Worm (Caenorhabditis elegans) whole organism, L1 larva: ENCODE data around the gene T04H1.5.

Experiments used
- C04F5.9 ChIP-seq: sonication (generic microtip); optimal IDR thresholded peaks from 2 replicates; lab custom pipeline; 2016; ENCODE audit warnings: missing genetic modification characterization, missing compliant biosample characterization
- F16B12.6 ChIP-seq: fragments of 150-350 bp; optimal IDR thresholded peaks from 2 replicates; lab custom pipeline; 2014; ENCODE audit warnings: missing biosample characterization, missing genetic modification characterization
- aha-1 ChIP-seq: fragments of 150-350 bp; optimal IDR thresholded peaks from 2 replicates; lab custom pipeline; 2014; ENCODE audit warnings: missing biosample characterization, missing genetic modification characterization
- alr-1 ChIP-seq: fragments of 200-800 bp; sonication (Bioruptor generic); optimal IDR thresholded peaks from 2 replicates; lab custom pipeline; 2018; ENCODE audit warnings: borderline replicate concordance, mild to moderate bottlenecking, missing genetic modification characterization, missing compliant biosample characterization
- aly-2 ChIP-seq: fragments of 150-350 bp; optimal IDR thresholded peaks from 2 replicates; lab custom pipeline; 2014; ENCODE audit warnings: missing biosample characterization, missing genetic modification characterization
- ama-1 ChIP-seq: fragments of 150-350 bp; optimal IDR thresholded peaks from 2 replicates; lab custom pipeline; 2014
- blmp-1 ChIP-seq: fragments of 150-350 bp; optimal IDR thresholded peaks from 2 replicates; lab custom pipeline; 2014; ENCODE audit warnings: missing biosample characterization, missing genetic modification characterization
- ceh-63 ChIP-seq: fragments of 200-800 bp; sonication (Bioruptor generic); optimal IDR thresholded peaks from 2 replicates; lab custom pipeline; 2018; ENCODE audit warnings: mild to moderate bottlenecking, missing genetic modification characterization, missing compliant biosample characterization
- ceh-8 ChIP-seq: fragments of 200-800 bp; sonication (Bioruptor generic); optimal IDR thresholded peaks from 2 replicates; lab custom pipeline; 2018; ENCODE audit warnings: mild to moderate bottlenecking, missing genetic modification characterization, moderate library complexity, missing compliant biosample characterization
- ceh-82 ChIP-seq, 3 experiments: fragments of 150-350 bp in 1 of 3; sonication (generic microtip) in 2 of 3; optimal IDR thresholded peaks; 2 replicates each; lab custom pipeline; 2014 to 2017; ENCODE audit warnings: missing biosample characterization in 3 of 3, missing genetic modification characterization in 3 of 3
- ceh-88 ChIP-seq: fragments of 200-800 bp; sonication (Bioruptor generic); IDR thresholded peaks from 2 replicates; pipeline ENCODE4 v1.3.6; 2022; ENCODE audit warnings: missing genetic modification characterization, missing compliant biosample characterization
- efl-1 ChIP-seq, 4 experiments: fragments of 150-350 bp; optimal IDR thresholded peaks in 3 of 4; peaks in 1 of 4; 1 replicate in 1 of 4; 2 replicates in 3 of 4; lab custom pipeline; 2014; ENCODE audit warnings: missing biosample characterization in 2 of 4, missing genetic modification characterization in 2 of 4, missing genetic modification reagents in 2 of 4
- efl-3 ChIP-seq: fragments of 200-800 bp; sonication (Bioruptor generic); optimal IDR thresholded peaks from 2 replicates; lab custom pipeline; 2018; ENCODE audit warnings: mild to moderate bottlenecking, missing genetic modification characterization, missing compliant biosample characterization
- egl-13 ChIP-seq: sonication (generic microtip); optimal IDR thresholded peaks from 2 replicates; lab custom pipeline; 2016; ENCODE audit warnings: missing genotype, missing genetic modification reagents, missing genetic modification characterization, missing compliant biosample characterization
- egl-27 ChIP-seq, 2 experiments: fragments of 150-350 bp in 1 of 2; sonication (generic microtip); optimal IDR thresholded peaks; 3 replicates each; lab custom pipeline; 2017 to 2018; ENCODE audit warnings: missing biosample characterization in 2 of 2, missing genetic modification characterization in 2 of 2, missing genetic modification reagents in 2 of 2
- elt-2 ChIP-seq: sonication (generic microtip); optimal IDR thresholded peaks from 2 replicates; lab custom pipeline; 2016; ENCODE audit warnings: missing genetic modification characterization, mild to moderate bottlenecking, inconsistent platforms, missing compliant biosample characterization, missing genetic modification reagents
- elt-3 ChIP-seq, 6 experiments: fragments of 150-350 bp in 1 of 6; sonication (generic microtip); optimal IDR thresholded peaks; 2 replicates each; lab custom pipeline; 2017 to 2018; ENCODE audit warnings: missing biosample characterization in 6 of 6, missing genetic modification characterization in 6 of 6, inconsistent platforms in 1 of 6
- hlh-4 ChIP-seq: sonication (generic microtip); optimal IDR thresholded peaks from 2 replicates; lab custom pipeline; 2016; ENCODE audit warnings: mild to moderate bottlenecking, missing genetic modification characterization, missing compliant biosample characterization
- irx-1 ChIP-seq: sonication (generic microtip); optimal IDR thresholded peaks from 2 replicates; lab custom pipeline; 2016; ENCODE audit warnings: missing genetic modification characterization, missing compliant biosample characterization
- jun-1 ChIP-seq: fragments of 150-350 bp; optimal IDR thresholded peaks from 2 replicates; lab custom pipeline; 2014; ENCODE audit warnings: missing biosample characterization, missing genetic modification reagents, missing genetic modification characterization
- lin-14 ChIP-seq: fragments of 200-800 bp; sonication (Bioruptor generic); optimal IDR thresholded peaks from 2 replicates; lab custom pipeline; 2018; ENCODE audit warnings: mild to moderate bottlenecking, missing genetic modification characterization, moderate library complexity, missing compliant biosample characterization
- lin-15B ChIP-seq: fragments of 150-350 bp; sonication (generic microtip); optimal IDR thresholded peaks from 3 replicates; lab custom pipeline; 2014; ENCODE audit warnings: missing biosample characterization, missing genetic modification characterization
- lin-35 ChIP-seq, 2 experiments: fragments of 150-350 bp; optimal IDR thresholded peaks; 2 replicates each; lab custom pipeline; 2014; ENCODE audit warnings: missing biosample characterization in 2 of 2, missing genetic modification characterization in 2 of 2, missing genetic modification reagents in 2 of 2
- mdl-1 ChIP-seq, 2 experiments: fragments of 150-350 bp; optimal IDR thresholded peaks; 2 replicates each; lab custom pipeline; 2014 to 2017; ENCODE audit warnings: missing biosample characterization in 2 of 2, missing genetic modification characterization in 2 of 2, inconsistent platforms in 1 of 2
- mep-1 ChIP-seq: fragments of 150-350 bp; optimal IDR thresholded peaks from 2 replicates; lab custom pipeline; 2014; ENCODE audit warnings: missing biosample characterization, missing genetic modification characterization
- nhr-11 ChIP-seq: fragments of 150-350 bp; optimal IDR thresholded peaks from 2 replicates; lab custom pipeline; 2014; ENCODE audit warnings: missing biosample characterization, missing genetic modification characterization
- nhr-19 ChIP-seq: fragments of 200-800 bp; sonication (Bioruptor generic); conservative IDR thresholded peaks from 2 replicates; pipeline ENCODE4 v1.3.6; 2022; ENCODE audit warnings: missing genetic modification characterization, missing compliant biosample characterization
- nhr-20 ChIP-seq: sonication (generic microtip); optimal IDR thresholded peaks from 2 replicates; lab custom pipeline; 2016; ENCODE audit warnings: mild to moderate bottlenecking, missing genetic modification characterization, missing compliant biosample characterization
- nhr-28 ChIP-seq: fragments of 150-350 bp; optimal IDR thresholded peaks from 2 replicates; lab custom pipeline; 2014; ENCODE audit warnings: missing biosample characterization, missing genetic modification characterization
- nhr-71 ChIP-seq: sonication (generic microtip); optimal IDR thresholded peaks from 2 replicates; lab custom pipeline; 2016; ENCODE audit warnings: mild to moderate bottlenecking, missing genetic modification characterization, moderate library complexity, missing compliant biosample characterization
- nhr-85 ChIP-seq: sonication (generic microtip); peaks from one replicate; lab custom pipeline; 2016; ENCODE audit warnings: missing genetic modification characterization, inconsistent platforms, missing compliant biosample characterization
- skn-1 ChIP-seq: fragments of 150-350 bp; optimal IDR thresholded peaks from 2 replicates; lab custom pipeline; 2014; ENCODE audit warnings: missing biosample characterization, missing genetic modification characterization
- snu-23 ChIP-seq: sonication (generic microtip); optimal IDR thresholded peaks from 2 replicates; lab custom pipeline; 2016; ENCODE audit warnings: missing genetic modification characterization, missing compliant biosample characterization
- sptf-1 ChIP-seq: fragments of 150-350 bp; optimal IDR thresholded peaks from 2 replicates; lab custom pipeline; 2014; ENCODE audit warnings: missing biosample characterization, missing genetic modification characterization
- tlp-1 ChIP-seq: fragments of 150-350 bp; optimal IDR thresholded peaks from 2 replicates; lab custom pipeline; 2014; ENCODE audit warnings: missing biosample characterization, missing genetic modification characterization
- unc-30 ChIP-seq: sonication (generic microtip); optimal IDR thresholded peaks from 2 replicates; lab custom pipeline; 2017; ENCODE audit warnings: missing biosample characterization, missing genetic modification characterization
- unc-62 ChIP-seq: fragments of 150-350 bp; optimal IDR thresholded peaks from 2 replicates; lab custom pipeline; 2014; ENCODE audit warnings: missing biosample characterization, missing genetic modification reagents, missing genetic modification characterization
- zag-1 ChIP-seq: fragments of 150-350 bp; optimal IDR thresholded peaks from 2 replicates; lab custom pipeline; 2014; ENCODE audit warnings: missing biosample characterization, missing genetic modification characterization
- ztf-4 ChIP-seq: fragments of 150-350 bp; optimal IDR thresholded peaks from 2 replicates; lab custom pipeline; 2014; ENCODE audit warnings: missing biosample characterization, missing genetic modification characterization

Gene T04H1.5

ce11 chrV:12295520-12295919 lies 44.4 kb downstream of the T04H1.5 start (continued):
- TF ChIP-seq zag-1: no peak
- no peak for TF ChIP-seq ceh-8
- TF ChIP-seq egl-27 (tag; optimal IDR thresholded peaks at IDR 0.05; lab: Kevin White, UChicago): no peak
- TF ChIP-seq ceh-63 (GFP tag; lab: Kevin White, UChicago): no peak
- no peak for TF ChIP-seq efl-1 (optimal IDR thresholded peaks at IDR 0.05; lab: Kevin White, UChicago)
- TF ChIP-seq efl-1 (GFP tag; optimal IDR thresholded peaks at IDR 0.05 in 1 of 2; lab: Kevin White, UChicago): no peak
- no peak for TF ChIP-seq ama-1 (lab: Kevin White, UChicago)
- TF ChIP-seq F16B12.6 (tag; lab: Kevin White, UChicago): no peak
- no peak for TF ChIP-seq hlh-4 (tag; lab: Kevin White, UChicago)
- TF ChIP-seq irx-1 (tag; lab: Kevin White, UChicago): peak; percentile 25
- TF ChIP-seq efl-3 (GFP tag; lab: Kevin White, UChicago): peak; percentile 39
- no peak for TF ChIP-seq unc-30
- no peak for TF ChIP-seq lin-15B (tag; lab: Kevin White, UChicago)
- peak; percentile 16 for TF ChIP-seq mep-1
- no peak for TF ChIP-seq tlp-1 (tag; lab: Kevin White, UChicago)
- no peak for TF ChIP-seq skn-1 (tag; lab: Kevin White, UChicago)
- TF ChIP-seq, all 84 proteins: peak for 17

ce11 chrV:12296122-12296521 lies 45.0 kb downstream of the T04H1.5 start:
- no peak for TF ChIP-seq unc-62 (GFP tag; lab: Kevin White, UChicago)
- TF ChIP-seq elt-2 (tag; lab: Kevin White, UChicago): peak; percentile 65
- peak in 1 of 2 experiments; percentile 7 for TF ChIP-seq lin-35 (GFP tag; optimal IDR thresholded peaks at IDR 0.05; lab: Kevin White, UChicago)

ce11 chrV:12296794-12297193 lies 45.7 kb downstream of the T04H1.5 start:
- TF ChIP-seq sptf-1 (no peak), nhr-20 (tag; lab: Kevin White, UChicago) (peak; percentile 10), snu-23 (no peak), mdl-1 (tag; optimal IDR thresholded peaks at IDR 0.05; lab: Kevin White, UChicago) (peak in 1 of 2 experiments; percentile 17), lin-14 (GFP tag; lab: Kevin White, UChicago) (peak; percentile 44), mep-1 (peak; percentile 1), blmp-1 (tag; lab: Kevin White, UChicago) (peak; percentile 64), F16B12.6 (tag; lab: Kevin White, UChicago) (no peak), ztf-4 (tag; lab: Kevin White, UChicago) (no peak), elt-3 (tag; optimal IDR thresholded peaks at IDR 0.05; lab: Kevin White, UChicago) (peak in 1 of 6 experiments; percentile 32), nhr-85 (peak; percentile 74)

- TF ChIP-seq elt-2 (tag; lab: Kevin White, UChicago): peak; percentile 27
- TF ChIP-seq C04F5.9: no peak
- no peak for TF ChIP-seq efl-1 (optimal IDR thresholded peaks at IDR 0.05; lab: Kevin White, UChicago)
- TF ChIP-seq efl-1 (GFP tag; optimal IDR thresholded peaks at IDR 0.05 in 1 of 2; lab: Kevin White, UChicago): peak in 1 of 2 experiments; percentile 54
- TF ChIP-seq nhr-28 (tag; lab: Kevin White, UChicago): no peak
- peak; percentile 43 for TF ChIP-seq blmp-1 (tag; lab: Kevin White, UChicago)
- no peak for TF ChIP-seq ama-1 (lab: Kevin White, UChicago)
- no peak for TF ChIP-seq egl-13 (tag; lab: Kevin White, UChicago)
- TF ChIP-seq jun-1 (tag; lab: Kevin White, UChicago): no peak
- TF ChIP-seq zag-1: no peak
Observed at ce11 chrV:12298184-12298583, 47.0 kb downstream of the T04H1.5 start.

- TF ChIP-seq aly-2 (no peak), nhr-11 (tag; lab: Kevin White, UChicago) (no peak), nhr-71 (tag; lab: Kevin White, UChicago) (peak; percentile 15), alr-1 (no peak), lin-14 (GFP tag; lab: Kevin White, UChicago) (peak; percentile 35), ceh-82 (tag; optimal IDR thresholded peaks at IDR 0.05; lab: Kevin White, UChicago) (no peak), aha-1 (tag; lab: Kevin White, UChicago) (no peak), nhr-85 (peak; percentile 90), nhr-20 (tag; lab: Kevin White, UChicago) (peak; percentile 46), elt-3 (tag; optimal IDR thresholded peaks at IDR 0.05; lab: Kevin White, UChicago) (peak in 2 of 6 experiments; percentile 6 to 23), ceh-88 (GFP tag; lab: Robert Waterston, UW) (no peak), nhr-19 (GFP tag; lab: Robert Waterston, UW) (0 out of 2 replicates have a peak, but pooled peaks have one; percentile 7), efl-1 (optimal IDR thresholded peaks at IDR 0.05; lab: Kevin White, UChicago) (no peak), efl-1 (GFP tag; optimal IDR thresholded peaks at IDR 0.05 in 1 of 2; lab: Kevin White, UChicago) (peak in 1 of 2 experiments; percentile 36), blmp-1 (tag; lab: Kevin White, UChicago) (peak; percentile 53)
- TF ChIP-seq, all 84 proteins: peak for 8
Observed at ce11 chrV:12299244-12299766, 48.2 kb downstream of the T04H1.5 start.
